Fruit fly (Drosophila melanogaster) Kc167 (cell line): ENCODE results near the gene CG1638.

Source experiments
- Myc ChIP-seq: fragments of >200 bp; optimal IDR thresholded peaks from 2 replicates; lab custom pipeline; 2017; ENCODE audit warnings: missing external identifiers
- Sin3A ChIP-seq: fragments of >200 bp; optimal IDR thresholded peaks from 2 replicates; lab custom pipeline; 2018; ENCODE audit warnings: missing external identifiers
- h ChIP-seq: fragments of >200 bp; optimal IDR thresholded peaks from 3 replicates; lab custom pipeline; 2018; ENCODE audit warnings: missing external identifiers
- insv ChIP-seq: fragments of >200 bp; optimal IDR thresholded peaks from 3 replicates; lab custom pipeline; 2018; ENCODE audit warnings: missing external identifiers
- psq ChIP-seq: fragments of >200 bp; optimal IDR thresholded peaks from 2 replicates; lab custom pipeline; 2017; ENCODE audit warnings: missing external identifiers
- ttk ChIP-seq: sonication (Bioruptor generic); optimal IDR thresholded peaks from 2 replicates; lab custom pipeline; 2017; ENCODE audit warnings: missing external identifiers

The CG1638 gene

DNA sequence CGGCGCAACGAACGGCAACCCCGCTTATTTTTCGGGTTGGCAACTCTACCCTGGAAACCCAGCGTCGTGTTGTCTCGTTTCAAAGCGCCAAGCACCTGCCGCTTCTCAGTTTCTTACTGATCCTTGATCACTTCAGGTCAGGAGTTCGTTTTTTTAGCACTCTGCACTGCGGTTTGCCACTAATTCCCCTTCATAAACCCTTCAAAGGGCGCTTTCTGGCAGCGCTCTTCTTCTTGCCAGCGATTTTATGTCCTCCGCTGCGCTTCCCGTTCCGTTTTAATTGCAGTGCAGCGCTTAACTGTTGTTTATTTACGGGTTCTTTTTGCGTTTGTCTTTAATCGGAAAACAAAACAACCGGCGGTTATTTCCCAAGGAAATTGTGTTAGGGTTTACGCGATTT lies 10.3 kb upstream of the CG1638 start:
- TF ChIP-seq h (lab: Kevin White, UChicago) = no peak
- no peak for TF ChIP-seq Sin3A
- TF ChIP-seq insv (lab: Kevin White, UChicago) = no peak
- TF ChIP-seq Myc (lab: Kevin White, UChicago) = no peak
- TF ChIP-seq psq (lab: Kevin White, UChicago) = no peak
- no peak for TF ChIP-seq ttk

DNA sequence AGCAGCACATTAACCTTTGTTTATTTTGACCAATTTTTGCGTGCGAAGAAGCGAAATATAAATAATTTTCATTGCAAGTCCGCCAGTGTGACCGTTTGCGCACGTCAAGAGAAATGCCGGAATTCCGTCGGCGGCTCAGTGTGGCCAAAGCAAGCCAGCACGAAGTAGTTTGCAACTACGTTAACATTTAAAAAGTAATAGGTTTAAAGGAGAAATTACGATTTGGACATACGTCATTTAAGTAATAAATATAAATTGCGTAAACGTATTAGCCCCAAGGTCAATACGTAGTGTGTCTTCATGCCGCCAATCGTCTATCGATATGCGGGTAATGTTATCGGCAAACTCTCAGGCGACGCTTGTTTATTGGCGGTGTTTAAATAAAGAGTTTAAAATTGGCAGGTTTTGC lies 9.8 kb upstream of the CG1638 start, which contains the start of the genes pygo and rod:
pygo (minus strand) TSS at position 114 of the 409 bp plus-strand sequence.
rod (plus strand) TSS at position 366 of the 409 bp plus-strand sequence.
- TF ChIP-seq ttk = no peak
- TF ChIP-seq h (lab: Kevin White, UChicago) = no peak

DNA sequence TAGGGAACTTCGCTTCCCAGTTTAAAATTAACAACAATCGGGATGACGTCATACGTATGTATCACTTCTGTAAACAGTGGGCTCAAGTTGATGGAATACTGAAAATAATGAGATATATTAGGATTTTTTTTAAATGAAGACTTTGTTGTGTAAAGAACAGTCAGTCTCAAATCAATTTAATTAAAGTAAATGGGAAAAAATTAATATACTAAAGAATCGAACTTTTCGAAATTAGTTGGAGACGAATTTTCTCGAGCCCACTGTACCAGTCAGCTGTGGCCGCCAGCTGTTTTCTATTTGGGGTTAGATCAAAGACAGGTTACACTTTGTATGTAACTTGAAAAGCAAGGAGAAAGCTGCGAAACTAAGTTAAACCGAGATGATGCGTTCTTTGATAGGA lies 2.0 kb upstream of the CG1638 start, which contains the start of gene CG1635:
CG1635 (plus strand) TSS at position 300 of the 400 bp plus-strand sequence.
- no peak for TF ChIP-seq Sin3A
- TF ChIP-seq Myc (lab: Kevin White, UChicago) = no peak
- TF ChIP-seq h (lab: Kevin White, UChicago) = no peak
- TF ChIP-seq insv (lab: Kevin White, UChicago) = no peak
- no peak for TF ChIP-seq psq (lab: Kevin White, UChicago)
- no peak for TF ChIP-seq ttk

dm6 chr3R:31592256-31592879 lies 2.0 kb downstream of the CG1638 start, which contains the start of gene CG1774:
Gene CG1774 (plus strand): TSS chr3R:31592803.
- TF ChIP-seq h (lab: Kevin White, UChicago) (no peak), psq (lab: Kevin White, UChicago) (no peak), ttk (no peak), Myc (lab: Kevin White, UChicago) (no peak), insv (lab: Kevin White, UChicago) (no peak), Sin3A (no peak)

DNA sequence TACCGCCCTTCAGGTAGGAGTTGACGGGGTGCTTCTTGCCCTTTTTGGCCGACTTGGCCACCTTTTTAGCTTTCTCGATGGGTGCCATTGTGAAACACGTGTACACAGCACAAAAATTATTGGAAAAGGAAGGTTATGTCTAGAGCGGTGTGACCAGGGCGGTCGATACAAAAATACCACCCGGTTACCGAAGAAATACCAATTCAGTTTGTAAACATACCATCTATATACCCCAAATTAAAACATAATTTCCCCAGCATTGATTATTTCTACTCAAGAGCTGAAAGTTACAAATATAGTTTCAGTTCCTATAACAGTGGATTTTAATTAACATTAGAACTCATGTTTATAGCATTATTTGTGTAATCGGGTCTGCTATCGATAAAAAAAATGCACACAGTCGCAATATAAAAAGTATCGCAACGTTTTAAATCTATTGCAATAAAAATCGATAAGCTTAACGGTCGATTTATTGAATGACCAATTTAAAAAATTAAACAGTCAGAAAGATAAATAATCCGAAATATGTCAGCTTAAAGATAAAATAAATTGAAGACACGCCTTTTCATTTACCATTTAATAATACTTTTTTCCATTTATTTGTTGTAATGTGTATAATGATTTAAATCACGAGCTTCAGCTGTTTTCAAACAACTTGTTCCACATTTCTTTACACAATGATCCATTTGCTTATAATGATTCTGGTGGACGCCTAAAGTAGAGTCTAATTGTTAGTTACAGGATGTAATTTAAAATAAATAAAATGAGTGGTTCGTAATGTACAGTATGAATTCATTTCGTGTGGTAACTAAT lies 5.9 kb downstream of the CG1638 start, which contains the start of gene RpL6:
RpL6 (minus strand) TSS at position 134 of the 813 bp plus-strand sequence.
- TF ChIP-seq psq (lab: Kevin White, UChicago) (no peak), h (lab: Kevin White, UChicago) (no peak), ttk (no peak), Myc (lab: Kevin White, UChicago) (no peak), Sin3A (no peak), insv (lab: Kevin White, UChicago) (no peak)

- TF ChIP-seq Myc (lab: Kevin White, UChicago) (no peak), Sin3A (no peak), ttk (no peak), h (lab: Kevin White, UChicago) (no peak), insv (lab: Kevin White, UChicago) (no peak), psq (lab: Kevin White, UChicago) (no peak)
Observed at dm6 chr3R:31597736-31598431, 7.5 kb downstream of the CG1638 start.

DNA sequence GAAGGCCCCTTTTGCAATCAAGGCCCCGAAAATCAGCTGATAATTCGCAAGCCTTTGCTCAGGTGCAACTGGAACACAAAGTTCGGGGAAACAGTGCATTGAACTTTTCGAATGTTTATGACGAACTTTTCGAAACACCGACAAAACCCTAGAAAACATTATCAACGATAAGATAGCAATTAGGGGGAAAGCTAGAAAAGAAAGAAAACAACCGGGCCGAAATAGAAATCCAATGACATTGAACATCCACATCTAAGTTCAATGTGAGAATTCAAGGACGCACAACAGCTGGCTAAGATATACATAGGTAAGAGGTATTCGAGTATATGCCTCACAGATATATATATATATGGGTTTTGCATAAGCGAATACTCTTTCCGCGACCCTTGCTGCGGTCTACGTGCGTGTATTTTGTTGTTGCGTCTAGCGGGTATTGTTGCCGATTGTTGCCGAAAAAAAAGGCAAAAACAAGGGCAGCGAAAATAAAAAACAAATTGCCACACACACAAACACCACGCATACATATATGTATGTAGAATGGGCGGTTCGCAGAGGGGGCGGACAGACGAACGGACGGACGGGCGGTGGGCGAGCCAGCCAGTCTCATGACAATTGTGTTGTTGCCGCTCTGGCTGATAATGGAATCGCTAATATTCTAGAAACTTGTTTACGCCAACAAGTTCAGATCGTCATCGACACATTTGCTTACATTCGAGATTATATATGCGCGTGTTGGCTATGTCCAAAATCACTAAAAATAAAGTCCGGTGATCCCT lies 9.3 kb downstream of the CG1638 start:
- no peak for TF ChIP-seq h (lab: Kevin White, UChicago)
- no peak for TF ChIP-seq insv (lab: Kevin White, UChicago)
- no peak for TF ChIP-seq Myc (lab: Kevin White, UChicago)
- no peak for TF ChIP-seq Sin3A

dm6 chr3R:31603246-31603645 lies 12.9 kb downstream of the CG1638 start:
- TF ChIP-seq insv (lab: Kevin White, UChicago) (no peak), ttk (no peak), Myc (lab: Kevin White, UChicago) (no peak), Sin3A (no peak), psq (lab: Kevin White, UChicago) (no peak), h (lab: Kevin White, UChicago) (no peak)

DNA sequence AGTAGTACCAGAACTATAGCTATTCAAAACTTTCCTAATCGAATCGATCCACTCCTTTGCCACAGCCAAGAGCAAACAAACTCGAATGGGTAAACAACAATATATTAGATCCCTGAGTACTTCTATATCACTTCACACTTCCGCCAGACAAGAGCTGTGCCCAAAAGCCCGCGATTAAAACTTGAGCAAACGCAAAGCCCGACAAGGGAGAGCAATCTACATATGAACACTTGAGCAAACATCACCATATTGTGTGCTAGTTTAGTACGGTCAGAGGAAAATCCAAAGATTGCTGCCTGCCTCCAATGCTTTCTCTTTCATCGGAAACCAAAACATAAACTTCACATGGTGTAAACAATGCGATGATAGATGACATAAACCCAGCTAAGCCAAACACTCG lies 13.3 kb downstream of the CG1638 start:
- TF ChIP-seq psq (lab: Kevin White, UChicago) = no peak
- no peak for TF ChIP-seq h (lab: Kevin White, UChicago)
- TF ChIP-seq ttk = no peak
- TF ChIP-seq insv (lab: Kevin White, UChicago) = no peak
- TF ChIP-seq Sin3A = no peak
- TF ChIP-seq Myc (lab: Kevin White, UChicago) = no peak

dm6 chr3R:31604409-31605116 lies 14.2 kb downstream of the CG1638 start:
- TF ChIP-seq h (lab: Kevin White, UChicago) = no peak
- TF ChIP-seq psq (lab: Kevin White, UChicago) = no peak
- no peak for TF ChIP-seq Myc (lab: Kevin White, UChicago)
- TF ChIP-seq ttk = no peak
- TF ChIP-seq Sin3A = no peak
- TF ChIP-seq insv (lab: Kevin White, UChicago) = no peak

dm6 chr3R:31605117-31605432 lies 14.7 kb downstream of the CG1638 start:
- TF ChIP-seq h (lab: Kevin White, UChicago) (no peak), psq (lab: Kevin White, UChicago) (no peak), ttk (no peak), Sin3A (no peak), Myc (lab: Kevin White, UChicago) (no peak), insv (lab: Kevin White, UChicago) (no peak)
